Worm (Caenorhabditis elegans): Measurements from ENCODE around the gene cysl-4.

- TF ChIP-seq aly-1 (tag; optimal IDR thresholded peaks at IDR 0.05) (no peak), F13C5.2 (tag; optimal IDR thresholded peaks at IDR 0.05) (no peak), B0310.2 (tag; optimal IDR thresholded peaks at IDR 0.05) (no peak), flt-1 (GFP tag; IDR thresholded peaks at IDR 0.05) (no peak), hnd-1 (tag; optimal IDR thresholded peaks at IDR 0.05) (no peak), scrt-1 (GFP tag; IDR thresholded peaks at IDR 0.05) (no peak), tbx-11 (GFP tag; IDR thresholded peaks at IDR 0.05) (no peak), ama-1 (optimal IDR thresholded peaks at IDR 0.05) (no peak), tra-4 (tag; optimal IDR thresholded peaks at IDR 0.05) (no peak), ets-7 (tag; optimal IDR thresholded peaks at IDR 0.05) (no peak)
These were observed 49.5 kb downstream of the cysl-4 start for ce11 chrV:2054254-2054653.
